Worm (Caenorhabditis elegans) whole organism, late embryonic: ENCODE results near the gene bli-1.

Experiments
- Y22D7AL.16 ChIP-seq: sonication (generic microtip); optimal IDR thresholded peaks from 2 replicates; lab custom pipeline; 2016; ENCODE audit warnings: missing genetic modification characterization, missing compliant biosample characterization
- ceh-48 ChIP-seq: sonication (generic microtip); optimal IDR thresholded peaks from 2 replicates; lab custom pipeline; 2016; ENCODE audit warnings: missing genetic modification characterization, inconsistent platforms, missing compliant biosample characterization
- eyg-1 ChIP-seq: sonication (generic microtip); optimal IDR thresholded peaks from 2 replicates; lab custom pipeline; 2016; ENCODE audit warnings: missing genotype, missing genetic modification characterization, missing compliant biosample characterization
- nhr-11 ChIP-seq: fragments of 150-350 bp; optimal IDR thresholded peaks from 2 replicates; lab custom pipeline; 2014; ENCODE audit warnings: missing biosample characterization, missing genetic modification characterization
- npax-4 ChIP-seq: sonication (generic microtip); optimal IDR thresholded peaks from 2 replicates; lab custom pipeline; 2016; ENCODE audit warnings: missing genetic modification characterization, missing compliant biosample characterization
- odd-2 ChIP-seq: sonication (generic microtip); optimal IDR thresholded peaks from 2 replicates; lab custom pipeline; 2017; ENCODE audit warnings: antibody characterized with exemption, mild to moderate bottlenecking, missing genetic modification characterization, missing compliant biosample characterization
- rnt-1 ChIP-seq: sonication (generic microtip); optimal IDR thresholded peaks from 2 replicates; lab custom pipeline; 2016; ENCODE audit warnings: missing genetic modification characterization, missing compliant biosample characterization
- unc-3 ChIP-seq, 2 experiments: fragments of 200-800 bp in 1 of 2; sonication (Bioruptor generic) in 1 of 2; sonication (generic microtip) in 1 of 2; conservative IDR thresholded peaks in 1 of 2; optimal IDR thresholded peaks in 1 of 2; 2 replicates each; pipeline versions ENCODE4 v1.3.6 to Lab custom; 2016 to 2022; ENCODE audit warnings: missing compliant biosample characterization in 2 of 2, missing genetic modification characterization in 2 of 2, missing genetic modification reagents in 1 of 2
- unc-42 ChIP-seq: sonication (generic microtip); optimal IDR thresholded peaks from 2 replicates; lab custom pipeline; 2016; ENCODE audit warnings: missing genotype, missing genetic modification characterization, missing compliant biosample characterization

ce11 chrII:10680614-10681013, 28.1 kb upstream of the bli-1 start:
- TF ChIP-seq rnt-1 (tag; lab: Kevin White, UChicago) (no peak), odd-2 (no peak), nhr-11 (no peak), eyg-1 (tag; lab: Kevin White, UChicago) (no peak), unc-42 (tag; lab: Kevin White, UChicago) (no peak), Y22D7AL.16 (tag; lab: Kevin White, UChicago) (no peak), ceh-48 (tag; lab: Kevin White, UChicago) (no peak), npax-4 (tag; lab: Kevin White, UChicago) (no peak), unc-3 (GFP tag; conservative IDR thresholded peaks at IDR 0.05; lab: Robert Waterston, UW) (no peak), unc-3 (tag; optimal IDR thresholded peaks at IDR 0.05; lab: Kevin White, UChicago) (no peak)
